Worm (Caenorhabditis elegans) whole organism, L2 larva: Measurements from ENCODE around the gene aps-2.

Source experiments
- alr-1 ChIP-seq: fragments of 150-350 bp; optimal IDR thresholded peaks from 2 replicates; lab custom pipeline; 2014; ENCODE audit warnings: missing biosample characterization, missing genetic modification characterization
- aly-2 ChIP-seq: fragments of 150-350 bp; optimal IDR thresholded peaks from 2 replicates; lab custom pipeline; 2014; ENCODE audit warnings: missing biosample characterization, missing genetic modification characterization
- crh-2 ChIP-seq: sonication (generic microtip); optimal IDR thresholded peaks from 2 replicates; lab custom pipeline; 2017; ENCODE audit warnings: missing biosample characterization, missing genetic modification characterization
- elt-3 ChIP-seq: sonication (generic microtip); optimal IDR thresholded peaks from 2 replicates; lab custom pipeline; 2017; ENCODE audit warnings: missing biosample characterization, missing genetic modification characterization
- fos-1 ChIP-seq: fragments of 150-350 bp; optimal IDR thresholded peaks from 2 replicates; lab custom pipeline; 2014; ENCODE audit warnings: missing biosample characterization, missing genetic modification characterization
- gmeb-1 ChIP-seq: fragments of 150-350 bp; optimal IDR thresholded peaks from 2 replicates; lab custom pipeline; 2014; ENCODE audit warnings: missing biosample characterization, missing genetic modification characterization
- lin-11 ChIP-seq: fragments of 150-350 bp; sonication (generic microtip); optimal IDR thresholded peaks from 2 replicates; lab custom pipeline; 2014; ENCODE audit warnings: missing biosample characterization, missing genetic modification characterization, inconsistent platforms, mixed read lengths
- lin-13 ChIP-seq: fragments of 150-350 bp; optimal IDR thresholded peaks from 2 replicates; lab custom pipeline; 2014; ENCODE audit warnings: missing biosample characterization, missing genetic modification reagents, missing genetic modification characterization
- lin-39 ChIP-seq: fragments of 150-350 bp; optimal IDR thresholded peaks from 2 replicates; lab custom pipeline; 2014; ENCODE audit warnings: missing biosample characterization, missing genetic modification reagents, missing genetic modification characterization
- nhr-11 ChIP-seq: fragments of 150-350 bp; optimal IDR thresholded peaks from 2 replicates; lab custom pipeline; 2014; ENCODE audit warnings: missing biosample characterization, missing genetic modification characterization
- unc-62 ChIP-seq: fragments of 150-350 bp; optimal IDR thresholded peaks from 2 replicates; lab custom pipeline; 2014; ENCODE audit warnings: missing biosample characterization, missing genetic modification reagents, missing genetic modification characterization
- zag-1 ChIP-seq: fragments of 150-350 bp; optimal IDR thresholded peaks from 2 replicates; lab custom pipeline; 2014; ENCODE audit warnings: missing biosample characterization, missing genetic modification characterization

DNA sequence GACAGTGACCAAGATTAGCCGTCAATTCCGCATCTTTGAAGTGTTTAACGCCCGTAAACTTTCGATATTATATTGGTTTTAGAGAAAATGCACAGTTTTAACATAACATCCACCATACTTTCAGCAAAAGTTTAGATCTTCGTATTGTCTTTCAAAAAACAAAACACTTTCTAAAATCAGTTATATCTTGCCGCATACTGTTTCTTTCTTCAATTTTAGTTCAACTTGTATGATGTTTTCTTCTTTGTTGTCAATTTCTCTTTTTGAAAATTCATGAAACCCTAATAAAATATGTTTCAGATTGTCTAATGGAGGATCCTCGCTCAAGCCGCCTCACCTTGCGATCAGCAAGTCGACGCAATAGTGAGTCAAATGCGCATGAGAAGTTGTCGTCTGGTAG is 4.3 kb upstream of the aps-2 start, which contains the start of gene F02E8.4:
- TF ChIP-seq aly-2 (tag; lab: Kevin White, UChicago) (no peak), lin-13 (no peak), lin-11 (tag; lab: Kevin White, UChicago) (no peak), zag-1 (tag; lab: Kevin White, UChicago) (no peak), fos-1 (tag; lab: Kevin White, UChicago) (no peak), crh-2 (tag; lab: Kevin White, UChicago) (no peak), unc-62 (GFP tag; lab: Kevin White, UChicago) (no peak), nhr-11 (no peak), gmeb-1 (tag; lab: Kevin White, UChicago) (no peak), lin-39 (tag; lab: Kevin White, UChicago) (no peak), elt-3 (tag; lab: Kevin White, UChicago) (no peak), alr-1 (tag; lab: Kevin White, UChicago) (no peak)
